Worm (Caenorhabditis elegans): ENCODE data around the gene C01G5.25.

ce11 chrIV:6541435-6541834 lies at the start of gene C01G5.25:
- no peak for TF ChIP-seq hnd-1 (tag; optimal IDR thresholded peaks at IDR 0.05)
- no peak for TF ChIP-seq tra-4 (tag; optimal IDR thresholded peaks at IDR 0.05)
- no peak for TF ChIP-seq ama-1 (optimal IDR thresholded peaks at IDR 0.05)
- no peak for TF ChIP-seq flt-1 (GFP tag; IDR thresholded peaks at IDR 0.05)
- TF ChIP-seq scrt-1 (GFP tag; IDR thresholded peaks at IDR 0.05), result no peak
- no peak for TF ChIP-seq ceh-36 (tag; optimal IDR thresholded peaks at IDR 0.05)
- no peak for TF ChIP-seq pes-1 (GFP tag; IDR thresholded peaks at IDR 0.05)
